Fruit fly (Drosophila melanogaster) whole organism, embryonic: ENCODE measurements around the gene CG34008.

Experiments
- Aef1 ChIP-seq: fragments of 200-800 bp; sonication (Bioruptor generic); IDR thresholded peaks from 3 replicates; pipeline ENCODE4 v1.3.6; 2022; ENCODE audit warnings: missing biosample characterization, missing genetic modification characterization
- CG10147 ChIP-seq: fragments of 200-800 bp; sonication (Bioruptor generic); optimal IDR thresholded peaks from 2 replicates; lab custom pipeline; 2019; ENCODE audit warnings: missing biosample characterization, mild to moderate bottlenecking, missing genetic modification characterization, moderate library complexity
- CG10267 ChIP-seq: fragments of 200-800 bp; sonication (Bioruptor generic); optimal IDR thresholded peaks from 2 replicates; lab custom pipeline; 2018; ENCODE audit warnings: missing biosample characterization, mild to moderate bottlenecking, missing genetic modification characterization, moderate library complexity
- CG15269 ChIP-seq: fragments of 200-800 bp; sonication (Bioruptor generic); optimal IDR thresholded peaks from 2 replicates; lab custom pipeline; 2018; ENCODE audit warnings: missing biosample characterization, mild to moderate bottlenecking, missing genetic modification characterization, moderate library complexity
- CG2678 ChIP-seq: fragments of 200-800 bp; sonication (Bioruptor generic); optimal IDR thresholded peaks from 3 replicates; lab custom pipeline; 2019; ENCODE audit warnings: missing biosample characterization, mild to moderate bottlenecking, missing genetic modification characterization, moderate library complexity
- CG33557 ChIP-seq: fragments of 200-800 bp; sonication (Bioruptor generic); optimal IDR thresholded peaks from 2 replicates; lab custom pipeline; 2019; ENCODE audit warnings: missing biosample characterization, mild to moderate bottlenecking, missing genetic modification characterization, moderate library complexity
- CG4360 ChIP-seq: fragments of 200-800 bp; sonication (Bioruptor generic); IDR thresholded peaks from 2 replicates; pipeline ENCODE4 v1.3.6; 2022; ENCODE audit warnings: missing biosample characterization, missing genetic modification characterization
- CG43689 ChIP-seq: fragments of 200-800 bp; sonication (Bioruptor generic); IDR thresholded peaks from 2 replicates; pipeline ENCODE4 v1.3.6; 2022; ENCODE audit warnings: missing biosample characterization, missing genetic modification characterization
- CG4854 ChIP-seq: fragments of 200-800 bp; sonication (Bioruptor generic); optimal IDR thresholded peaks from 2 replicates; lab custom pipeline; 2016; ENCODE audit warnings: missing biosample characterization, missing genetic modification characterization, inconsistent platforms
- CG6654 ChIP-seq: fragments of 200-800 bp; sonication (Bioruptor generic); optimal IDR thresholded peaks from 2 replicates; lab custom pipeline; 2017; ENCODE audit warnings: missing biosample characterization, mild to moderate bottlenecking, missing genetic modification characterization
- CG6791 ChIP-seq: fragments of 200-800 bp; sonication (Bioruptor generic); IDR thresholded peaks from 3 replicates; pipeline ENCODE4 v1.3.6; 2022; ENCODE audit warnings: missing biosample characterization, missing genetic modification characterization; ENCODE audit not compliant: partially characterized antibody
- CG8478 ChIP-seq: fragments of >200 bp; optimal IDR thresholded peaks from 2 replicates; lab custom pipeline; 2018
- Dp ChIP-seq: fragments of 200-800 bp; sonication (Bioruptor generic); optimal IDR thresholded peaks from 2 replicates; lab custom pipeline; 2018; ENCODE audit warnings: missing biosample characterization, mild to moderate bottlenecking, missing genetic modification characterization, moderate library complexity
- E2f2 ChIP-seq: fragments of 200-800 bp; sonication (Bioruptor generic); IDR thresholded peaks from 2 replicates; pipeline ENCODE4 v1.3.6; 2022; ENCODE audit warnings: missing biosample characterization, missing genetic modification characterization
- Elba2 ChIP-seq: fragments of 200-800 bp; sonication (Bioruptor generic); optimal IDR thresholded peaks from 3 replicates; lab custom pipeline; 2016; ENCODE audit warnings: missing biosample characterization, missing genetic modification characterization
- Ets65A ChIP-seq: fragments of 200-800 bp; sonication (Bioruptor generic); peaks from one replicate; lab custom pipeline; 2016; ENCODE audit warnings: missing biosample characterization, missing genetic modification characterization
- H2.0 ChIP-seq: fragments of 200-800 bp; sonication (Bioruptor generic); IDR thresholded peaks from 2 replicates; pipeline ENCODE4 v1.3.6; 2022; ENCODE audit warnings: missing biosample characterization, missing genetic modification characterization
- Hr78 ChIP-seq, 2 experiments: fragments of 200-800 bp in 1 of 2; fragments of >200 bp in 1 of 2; sonication (Bioruptor generic) in 1 of 2; optimal IDR thresholded peaks; 2 replicates each; lab custom pipeline; 2017 to 2019; ENCODE audit warnings: missing biosample characterization in 2 of 2, missing genetic modification characterization in 2 of 2, mild to moderate bottlenecking in 1 of 2, moderate library complexity in 1 of 2
- Lpt ChIP-seq: fragments of >200 bp; optimal IDR thresholded peaks from 2 replicates; lab custom pipeline; 2018; ENCODE audit warnings: missing biosample characterization, missing genetic modification characterization
- Med ChIP-seq: fragments of 200-800 bp; sonication (Bioruptor generic); peaks from one replicate; lab custom pipeline; 2016; ENCODE audit warnings: missing biosample characterization, missing genetic modification characterization, mild to moderate bottlenecking, inconsistent platforms, moderate library complexity
- Nf-YA ChIP-seq: fragments of 200-800 bp; sonication (Bioruptor generic); IDR thresholded peaks from 2 replicates; pipeline ENCODE4 v1.3.6; 2022; ENCODE audit warnings: missing biosample characterization, missing genetic modification characterization
- Optix ChIP-seq: fragments of 200-800 bp; sonication (Bioruptor generic); IDR thresholded peaks from 3 replicates; pipeline ENCODE4 v1.3.6; 2022; ENCODE audit warnings: missing biosample characterization, missing genetic modification characterization
- Pdp1 ChIP-seq, 2 experiments: fragments of 200-800 bp; sonication (Bioruptor generic); optimal IDR thresholded peaks; 3 replicates each; lab custom pipeline; 2016; ENCODE audit warnings: missing biosample characterization in 2 of 2, missing genetic modification characterization in 2 of 2, mild to moderate bottlenecking in 1 of 2, moderate library complexity in 1 of 2
- Rx ChIP-seq: fragments of 200-800 bp; sonication (Bioruptor generic); IDR thresholded peaks from 2 replicates; pipeline ENCODE4 v1.3.6; 2022; ENCODE audit warnings: missing biosample characterization, missing genetic modification characterization
- Trl ChIP-seq, 3 experiments: fragments of >200 bp in 2 of 3; fragments of 200-800 bp in 1 of 3; sonication (Bioruptor generic) in 1 of 3; optimal IDR thresholded peaks; 2 replicates in 1 of 3; 3 replicates in 2 of 3; lab custom pipeline; 2016 to 2017; ENCODE audit warnings: missing biosample characterization in 1 of 3, missing genetic modification characterization in 1 of 3
- ase ChIP-seq: fragments of 200-800 bp; sonication (Bioruptor generic); IDR thresholded peaks from 3 replicates; pipeline ENCODE4 v1.3.6; 2022; ENCODE audit warnings: missing biosample characterization, missing genetic modification characterization
- gfzf ChIP-seq: fragments of 200-800 bp; sonication (Bioruptor generic); optimal IDR thresholded peaks from 2 replicates; lab custom pipeline; 2016; ENCODE audit warnings: missing biosample characterization, mild to moderate bottlenecking, missing genetic modification characterization, moderate library complexity
- ham ChIP-seq: fragments of 200-800 bp; sonication (Bioruptor generic); IDR thresholded peaks from 2 replicates; pipeline ENCODE4 v1.3.6; 2022; ENCODE audit warnings: missing biosample characterization, missing genetic modification characterization
- lilli ChIP-seq: fragments of 200-800 bp; sonication (Bioruptor generic); optimal IDR thresholded peaks from 3 replicates; lab custom pipeline; 2016; ENCODE audit warnings: missing biosample characterization, missing genetic modification characterization
- lmd ChIP-seq: fragments of 200-800 bp; sonication (Bioruptor generic); IDR thresholded peaks from 2 replicates; pipeline ENCODE4 v1.3.6; 2022; ENCODE audit warnings: missing biosample characterization, missing genetic modification characterization
- onecut ChIP-seq: fragments of 200-800 bp; sonication (Bioruptor generic); IDR thresholded peaks from 2 replicates; pipeline ENCODE4 v1.3.6; 2022; ENCODE audit warnings: missing biosample characterization, missing genetic modification characterization
- salm ChIP-seq: fragments of 200-800 bp; sonication (Bioruptor generic); optimal IDR thresholded peaks from 2 replicates; lab custom pipeline; 2018; ENCODE audit warnings: missing biosample characterization, mild to moderate bottlenecking, missing genetic modification characterization
- sd ChIP-seq: fragments of 200-800 bp; sonication (Bioruptor generic); optimal IDR thresholded peaks from 3 replicates; lab custom pipeline; 2018; ENCODE audit warnings: missing biosample characterization, mild to moderate bottlenecking, missing genetic modification characterization, moderate library complexity
- vnd ChIP-seq: fragments of 200-800 bp; sonication (Bioruptor generic); IDR thresholded peaks from 3 replicates; pipeline ENCODE4 v1.3.6; 2022; ENCODE audit warnings: missing biosample characterization, missing genetic modification characterization; ENCODE audit not compliant: partially characterized antibody

CG34008 gene

DNA sequence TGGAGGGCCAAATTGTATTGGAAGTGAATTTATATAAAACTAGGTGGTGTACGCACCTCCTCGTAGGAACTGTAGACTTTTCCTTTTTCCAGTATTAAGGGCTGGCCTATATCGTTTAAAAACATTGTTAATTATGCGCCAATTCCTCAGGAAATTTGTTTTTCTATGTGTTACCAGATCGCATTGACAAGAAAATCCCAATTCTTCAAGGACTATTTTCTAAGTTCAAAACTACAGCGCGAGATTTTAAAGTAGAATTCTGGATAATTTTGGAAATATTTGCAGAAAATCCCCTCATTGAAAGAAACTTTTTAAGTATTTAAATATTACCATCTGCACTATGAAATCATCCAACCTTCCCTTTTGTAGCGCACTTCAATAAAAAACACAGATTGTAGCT is at the start of gene CG34008:
Gene CG34008 (minus strand): TSS at position 147 of the 400 bp plus-strand sequence.
- TF ChIP-seq ham (GFP tag; lab: Robert Waterston, UW) (no peak), Dp (GFP tag; lab: Kevin White, UChicago) (peak; percentile 54), CG33557 (no peak), gfzf (GFP tag; lab: Kevin White, UChicago) (peak; percentile 58), E2f2 (GFP tag; lab: Robert Waterston, UW) (peak; percentile 67; the same call in 1 of the 2 replicates), vnd (GFP tag; lab: Robert Waterston, UW) (no peak), salm (tag; lab: Kevin White, UChicago) (no peak), onecut (GFP tag; lab: Robert Waterston, UW) (no peak)

DNA sequence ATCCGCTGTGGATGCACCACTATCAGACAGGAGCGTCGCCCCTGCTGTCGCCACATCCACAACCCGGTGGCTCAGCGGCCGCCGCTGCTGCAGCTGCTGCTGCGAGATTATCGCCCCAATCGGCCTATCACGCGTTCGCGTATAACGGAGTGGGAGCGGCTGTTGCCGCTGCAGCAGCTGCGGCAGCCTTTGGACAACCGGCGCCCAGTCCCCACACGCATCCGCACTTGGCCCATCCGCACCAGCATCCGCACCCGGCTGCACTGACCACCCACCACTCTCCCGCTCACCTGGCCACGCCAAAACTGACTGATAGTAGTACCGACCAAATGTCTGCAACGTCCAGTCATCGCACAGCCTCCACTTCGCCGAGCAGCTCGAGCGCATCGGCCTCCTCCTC is 44.8 kb upstream of the CG34008 start:
- TF ChIP-seq CG15269 (tag; lab: Kevin White, UChicago) (no peak), Med (GFP tag; lab: Kevin White, UChicago) (peak; percentile 51), CG10267 (tag; lab: Kevin White, UChicago) (no peak), Nf-YA (no peak), Hr78 (GFP tag; optimal IDR thresholded peaks at IDR 0.05; lab: Kevin White, UChicago) (no peak), CG43689 (GFP tag; lab: Robert Waterston, UW) (peak; percentile 8; the same call in 1 of the 2 replicates), CG6654 (GFP tag; lab: Kevin White, UChicago) (no peak), Ets65A (GFP tag; lab: Kevin White, UChicago) (peak; percentile 76)
- TF ChIP-seq, all 482 proteins: peak for 3

DNA sequence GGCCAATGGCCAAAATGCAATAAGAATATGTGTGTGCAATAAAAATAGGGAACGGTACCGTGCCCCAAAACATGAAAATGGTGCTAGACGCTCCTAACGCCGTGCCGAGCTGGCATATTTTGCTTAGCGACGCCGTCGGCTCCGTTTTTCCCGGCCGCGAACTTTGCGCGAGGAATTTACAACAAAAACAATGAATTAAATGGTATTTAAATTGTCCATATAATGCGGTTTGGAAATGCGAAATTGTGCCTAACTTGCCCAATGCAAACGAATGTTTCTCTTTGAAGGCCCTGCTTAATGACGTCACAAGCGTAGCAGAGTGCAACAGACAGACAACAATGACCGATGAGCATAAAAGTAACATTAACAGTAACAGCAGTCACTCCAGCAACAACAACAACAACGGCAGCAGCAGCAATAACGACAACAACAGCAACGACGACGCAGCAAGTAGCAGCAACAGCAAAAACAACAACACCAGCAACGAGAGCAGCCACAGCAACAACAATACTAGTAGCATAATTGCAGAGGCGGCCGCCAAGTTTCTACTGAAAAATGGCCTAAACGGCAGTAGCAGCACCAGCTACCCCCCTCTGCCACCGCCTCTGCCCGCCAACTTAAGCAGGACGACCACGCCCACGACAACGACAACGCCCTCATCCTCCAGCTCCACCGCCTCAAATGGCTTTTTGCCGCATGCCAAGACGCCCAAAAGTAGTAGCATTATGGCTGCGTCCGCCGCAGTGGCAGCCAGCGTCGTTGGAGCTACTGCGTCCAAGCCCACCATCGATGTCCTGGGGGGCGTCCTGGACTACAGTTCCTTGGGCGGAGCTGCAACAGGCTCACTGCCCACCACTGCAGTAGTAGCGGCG is 41.2 kb upstream of the CG34008 start:
- TF ChIP-seq Pdp1 (GFP tag; optimal IDR thresholded peaks at IDR 0.05; lab: Kevin White, UChicago) (peak in 1 of 2 experiments; percentile 7), H2.0 (no peak), Optix (GFP tag; lab: Robert Waterston, UW) (no peak), Trl (optimal IDR thresholded peaks at IDR 0.05; lab: Kevin White, UChicago) (peak in 1 of 2 experiments; percentile 12), Trl (GFP tag; optimal IDR thresholded peaks at IDR 0.05; lab: Kevin White, UChicago) (no peak), CG4854 (GFP tag; lab: Kevin White, UChicago) (no peak), CG2678 (tag; lab: Kevin White, UChicago) (no peak), sd (tag; lab: Kevin White, UChicago) (peak; percentile 99), Rx (no peak), ase (GFP tag; lab: Robert Waterston, UW) (0 out of 3 replicates have a peak, but pooled peaks have one; percentile 19), lmd (GFP tag; lab: Robert Waterston, UW) (no peak), Elba2 (GFP tag; lab: Kevin White, UChicago) (peak; percentile 52), CG8478 (lab: Kevin White, UChicago) (peak; percentile 62), CG6791 (GFP tag; lab: Robert Waterston, UW) (no peak), CG10147 (GFP tag; lab: Kevin White, UChicago) (no peak), lilli (GFP tag; lab: Kevin White, UChicago) (no peak), Aef1 (peak; percentile 46; the same call in 1 of the 3 replicates), Lpt (GFP tag; lab: Kevin White, UChicago) (no peak), Med (GFP tag; lab: Kevin White, UChicago) (peak; percentile 61), CG4360 (GFP tag; lab: Robert Waterston, UW) (peak; percentile 98)
